Fruit fly (Drosophila melanogaster) whole organism, embryonic: ENCODE measurements around the gene CG6972.

Experiments
- Ada2b ChIP-seq: fragments of 200-800 bp; sonication (Bioruptor generic); IDR thresholded peaks from 2 replicates; pipeline ENCODE4 v1.3.6; 2022; ENCODE audit warnings: missing biosample characterization, missing genetic modification characterization
- B-H2 ChIP-seq: fragments of 200-800 bp; sonication (Bioruptor generic); optimal IDR thresholded peaks from 2 replicates; lab custom pipeline; 2018; ENCODE audit warnings: missing biosample characterization, mild to moderate bottlenecking, missing genetic modification characterization
- BEAF-32 ChIP-seq: fragments of 200-800 bp; sonication (Bioruptor generic); optimal IDR thresholded peaks from 3 replicates; lab custom pipeline; 2017; ENCODE audit warnings: missing biosample characterization, missing genetic modification characterization, mild to moderate bottlenecking, moderate library complexity, missing genetic modification reagents
- Bteb2 ChIP-seq: fragments of 200-800 bp; sonication (Bioruptor generic); optimal IDR thresholded peaks from 2 replicates; lab custom pipeline; 2016; ENCODE audit warnings: missing biosample characterization, missing genetic modification characterization
- C15 ChIP-seq: fragments of 200-800 bp; sonication (Bioruptor generic); IDR thresholded peaks from 3 replicates; pipeline ENCODE4 v1.3.6; 2022; ENCODE audit warnings: missing biosample characterization, missing genetic modification characterization
- CG10462 ChIP-seq: fragments of 200-800 bp; sonication (Bioruptor generic); optimal IDR thresholded peaks from 2 replicates; lab custom pipeline; 2016; ENCODE audit warnings: missing biosample characterization, missing genetic modification characterization
- CG11456 ChIP-seq: fragments of 200-800 bp; sonication (Bioruptor generic); IDR thresholded peaks from 3 replicates; pipeline ENCODE4 v1.3.6; 2022; ENCODE audit warnings: missing biosample characterization, missing genetic modification characterization
- CG12299 ChIP-seq: fragments of 200-800 bp; sonication (Bioruptor generic); optimal IDR thresholded peaks from 2 replicates; lab custom pipeline; 2018; ENCODE audit warnings: missing biosample characterization, mild to moderate bottlenecking, missing genetic modification characterization
- CG13296 ChIP-seq: fragments of 200-800 bp; sonication (Bioruptor generic); optimal IDR thresholded peaks from 3 replicates; lab custom pipeline; 2018; ENCODE audit warnings: missing biosample characterization, mild to moderate bottlenecking, missing genetic modification characterization
- CG13775 ChIP-seq: fragments of 200-800 bp; sonication (Bioruptor generic); optimal IDR thresholded peaks from 3 replicates; lab custom pipeline; 2017; ENCODE audit warnings: missing biosample characterization, mild to moderate bottlenecking, missing genetic modification characterization
- CG15011 ChIP-seq: fragments of 200-800 bp; sonication (Bioruptor generic); optimal IDR thresholded peaks from 3 replicates; lab custom pipeline; 2018; ENCODE audit warnings: missing biosample characterization, mild to moderate bottlenecking, missing genetic modification characterization
- CG15073 ChIP-seq: fragments of 200-800 bp; sonication (Bioruptor generic); optimal IDR thresholded peaks from 2 replicates; lab custom pipeline; 2016; ENCODE audit warnings: missing biosample characterization, missing genetic modification characterization
- CG1603 ChIP-seq: fragments of 200-800 bp; sonication (Bioruptor generic); optimal IDR thresholded peaks from 2 replicates; lab custom pipeline; 2019; ENCODE audit warnings: missing biosample characterization, mild to moderate bottlenecking, missing genetic modification characterization, moderate library complexity
- CG17829 ChIP-seq: fragments of 200-800 bp; optimal IDR thresholded peaks from 2 replicates; lab custom pipeline; 2019; ENCODE audit warnings: missing biosample characterization, mild to moderate bottlenecking, missing genetic modification characterization, moderate library complexity
- CG17912 ChIP-seq: fragments of 200-800 bp; sonication (Bioruptor generic); optimal IDR thresholded peaks from 2 replicates; lab custom pipeline; 2018; ENCODE audit warnings: missing biosample characterization, mild to moderate bottlenecking, missing genetic modification characterization
- CG1792 ChIP-seq: fragments of 200-800 bp; sonication (Bioruptor generic); optimal IDR thresholded peaks from 2 replicates; lab custom pipeline; 2016; ENCODE audit warnings: missing biosample characterization, missing genetic modification characterization
- CG2202 ChIP-seq: fragments of 200-800 bp; sonication (Bioruptor generic); optimal IDR thresholded peaks from 2 replicates; lab custom pipeline; 2018; ENCODE audit warnings: missing biosample characterization, mild to moderate bottlenecking, missing genetic modification characterization
- CG3065 ChIP-seq: fragments of 200-800 bp; sonication (Bioruptor generic); optimal IDR thresholded peaks from 2 replicates; lab custom pipeline; 2016; ENCODE audit warnings: missing biosample characterization, missing genetic modification characterization
- CG34376 ChIP-seq: fragments of 200-800 bp; sonication (Bioruptor generic); optimal IDR thresholded peaks from 2 replicates; lab custom pipeline; 2018; ENCODE audit warnings: missing biosample characterization, mild to moderate bottlenecking, missing genetic modification characterization
- CG34422 ChIP-seq: fragments of 200-800 bp; sonication (Bioruptor generic); IDR thresholded peaks from 3 replicates; pipeline ENCODE4 v1.3.6; 2022; ENCODE audit warnings: missing biosample characterization, missing genetic modification characterization
- CG43689 ChIP-seq: fragments of 200-800 bp; sonication (Bioruptor generic); IDR thresholded peaks from 2 replicates; pipeline ENCODE4 v1.3.6; 2022; ENCODE audit warnings: missing biosample characterization, missing genetic modification characterization
- CG6689 ChIP-seq: fragments of 200-800 bp; sonication (Bioruptor generic); IDR thresholded peaks from 2 replicates; pipeline ENCODE4 v1.3.6; 2022; ENCODE audit warnings: missing biosample characterization, missing genetic modification characterization
- CG7556 ChIP-seq: fragments of 200-800 bp; sonication (Bioruptor generic); optimal IDR thresholded peaks from 2 replicates; lab custom pipeline; 2017; ENCODE audit warnings: missing biosample characterization, mild to moderate bottlenecking, missing genetic modification characterization
- CG7745 ChIP-seq: fragments of 200-800 bp; sonication (Bioruptor generic); optimal IDR thresholded peaks from 2 replicates; lab custom pipeline; 2018; ENCODE audit warnings: missing biosample characterization, mild to moderate bottlenecking, missing genetic modification characterization, moderate library complexity
- CG8924 ChIP-seq: fragments of 200-800 bp; optimal IDR thresholded peaks from 3 replicates; lab custom pipeline; 2019; ENCODE audit warnings: missing biosample characterization, mild to moderate bottlenecking, missing genetic modification characterization, moderate library complexity
- Dip3 ChIP-seq: fragments of 200-800 bp; sonication (Bioruptor generic); optimal IDR thresholded peaks from 3 replicates; lab custom pipeline; 2016; ENCODE audit warnings: missing biosample characterization, missing genetic modification characterization
- Doc2 ChIP-seq: fragments of 200-800 bp; sonication (Bioruptor generic); IDR thresholded peaks from 2 replicates; pipeline ENCODE4 v1.3.6; 2022; ENCODE audit warnings: missing biosample characterization, missing genetic modification characterization
- HHEX ChIP-seq: fragments of 200-800 bp; sonication (Bioruptor generic); optimal IDR thresholded peaks from 3 replicates; lab custom pipeline; 2017; ENCODE audit warnings: missing biosample characterization, mild to moderate bottlenecking, missing genetic modification characterization, missing genetic modification reagents
- HmgD ChIP-seq: fragments of 200-800 bp; sonication (Bioruptor generic); optimal IDR thresholded peaks from 3 replicates; lab custom pipeline; 2016; ENCODE audit warnings: missing biosample characterization, missing genetic modification characterization
- Hmr ChIP-seq: fragments of 200-800 bp; sonication (Bioruptor generic); optimal IDR thresholded peaks from 3 replicates; lab custom pipeline; 2017; ENCODE audit warnings: mild to moderate bottlenecking, missing biosample characterization, missing genetic modification reagents, missing genetic modification characterization
- Hr3 ChIP-seq: fragments of 200-800 bp; sonication (Bioruptor generic); optimal IDR thresholded peaks from 3 replicates; lab custom pipeline; 2016; ENCODE audit warnings: missing biosample characterization, missing genetic modification characterization
- Hr51 ChIP-seq, 2 experiments: fragments of 200-800 bp; sonication (Bioruptor generic); optimal IDR thresholded peaks; 2 replicates in 1 of 2; 3 replicates in 1 of 2; lab custom pipeline; 2016 to 2018; ENCODE audit warnings: missing biosample characterization in 2 of 2, missing genetic modification characterization in 2 of 2, mild to moderate bottlenecking in 1 of 2, moderate library complexity in 1 of 2
- Hsf ChIP-seq: fragments of 200-800 bp; sonication (Bioruptor generic); optimal IDR thresholded peaks from 3 replicates; lab custom pipeline; 2016; ENCODE audit warnings: missing biosample characterization, missing genetic modification characterization
- MBD-R2 ChIP-seq: fragments of 200-800 bp; sonication (Bioruptor generic); IDR thresholded peaks from 2 replicates; pipeline ENCODE4 v1.3.6; 2022; ENCODE audit warnings: missing biosample characterization, missing genetic modification characterization
- Optix ChIP-seq: fragments of 200-800 bp; sonication (Bioruptor generic); IDR thresholded peaks from 3 replicates; pipeline ENCODE4 v1.3.6; 2022; ENCODE audit warnings: missing biosample characterization, missing genetic modification characterization
- Ptx1 ChIP-seq: fragments of 200-800 bp; sonication (Bioruptor generic); IDR thresholded peaks from 2 replicates; pipeline ENCODE4 v1.3.6; 2022; ENCODE audit warnings: missing biosample characterization, missing genetic modification characterization
- Taf1 ChIP-seq: fragments of 200-800 bp; sonication (Bioruptor generic); IDR thresholded peaks from 2 replicates; pipeline ENCODE4 v1.3.6; 2022; ENCODE audit warnings: missing biosample characterization, missing genetic modification characterization
- ato ChIP-seq: fragments of 200-800 bp; sonication (Bioruptor generic); IDR thresholded peaks from 2 replicates; pipeline ENCODE4 v1.3.6; 2022; ENCODE audit warnings: missing biosample characterization, missing genetic modification characterization; ENCODE audit not compliant: partially characterized antibody
- corto ChIP-seq: fragments of 200-800 bp; sonication (Bioruptor generic); optimal IDR thresholded peaks from 2 replicates; lab custom pipeline; 2016; ENCODE audit warnings: missing biosample characterization, mild to moderate bottlenecking, missing genetic modification characterization, moderate library complexity
- crc ChIP-seq: fragments of 200-800 bp; sonication (Bioruptor generic); optimal IDR thresholded peaks from 2 replicates; lab custom pipeline; 2016; ENCODE audit warnings: missing biosample characterization, missing genetic modification characterization
- dm ChIP-seq: fragments of 200-800 bp; sonication (Bioruptor generic); optimal IDR thresholded peaks from 3 replicates; lab custom pipeline; 2016; ENCODE audit warnings: missing biosample characterization, missing genetic modification characterization
- fd3F ChIP-seq: fragments of 200-800 bp; sonication (Bioruptor generic); optimal IDR thresholded peaks from 2 replicates; lab custom pipeline; 2018; ENCODE audit warnings: missing biosample characterization, mild to moderate bottlenecking, missing genetic modification characterization, moderate library complexity
- gsb ChIP-seq: fragments of 200-800 bp; sonication (Bioruptor generic); IDR thresholded peaks from 2 replicates; pipeline ENCODE4 v1.3.6; 2022; ENCODE audit warnings: missing biosample characterization, missing genetic modification characterization
- hb ChIP-seq: fragments of 200-800 bp; sonication (Bioruptor generic); IDR thresholded peaks from 3 replicates; pipeline ENCODE4 v1.3.6; 2022; ENCODE audit warnings: missing biosample characterization, missing genetic modification characterization; ENCODE audit not compliant: partially characterized antibody
- otp ChIP-seq: fragments of 200-800 bp; sonication (Bioruptor generic); IDR thresholded peaks from 3 replicates; pipeline ENCODE4, ENCODE4 v1.3.6; 2022; ENCODE audit warnings: missing biosample characterization, missing genetic modification characterization
- prd ChIP-seq, 3 experiments: fragments of >200 bp in 2 of 3; fragments of 200-800 bp in 1 of 3; sonication (Bioruptor generic) in 1 of 3; optimal IDR thresholded peaks in 2 of 3; IDR thresholded peaks in 1 of 3; 2 replicates in 2 of 3; 3 replicates in 1 of 3; pipeline versions ENCODE4 v1.3.6 to Lab custom; 2017 to 2022; ENCODE audit warnings: missing biosample characterization in 1 of 3, missing genetic modification characterization in 1 of 3
- row ChIP-seq: fragments of 200-800 bp; sonication (Bioruptor generic); IDR thresholded peaks from 3 replicates; pipeline ENCODE4 v1.3.6; 2022; ENCODE audit warnings: missing biosample characterization, missing genetic modification characterization
- sc ChIP-seq, 3 experiments: fragments of >200 bp in 2 of 3; fragments of 200-800 bp in 1 of 3; sonication (Bioruptor generic) in 1 of 3; optimal IDR thresholded peaks; 2 replicates in 2 of 3; 3 replicates in 1 of 3; lab custom pipeline; 2017; ENCODE audit warnings: mild to moderate bottlenecking in 1 of 3, missing biosample characterization in 1 of 3, missing genetic modification characterization in 1 of 3, missing genetic modification reagents in 1 of 3
- shn ChIP-seq: fragments of 200-800 bp; sonication (Bioruptor generic); optimal IDR thresholded peaks from 3 replicates; lab custom pipeline; 2016; ENCODE audit warnings: missing biosample characterization, missing genetic modification characterization
- tin ChIP-seq: fragments of 200-800 bp; sonication (Bioruptor generic); optimal IDR thresholded peaks from 3 replicates; lab custom pipeline; 2016; ENCODE audit warnings: missing biosample characterization, missing genetic modification characterization

CG6972 gene

dm6 chr3R:22747423-22748090, 45.8 kb downstream of the CG6972 start, which contains the start of gene CG17141 (continued):
- TF ChIP-seq sc (optimal IDR thresholded peaks at IDR 0.05; lab: Kevin White, UChicago) (no peak), sc (GFP tag; optimal IDR thresholded peaks at IDR 0.05; lab: Kevin White, UChicago) (no peak), tin (no peak), CG3065 (GFP tag; lab: Kevin White, UChicago) (no peak), hb (GFP tag; lab: Robert Waterston, UW) (no peak; the same call in 2 of the 3 replicates), CG8924 (tag; lab: Kevin White, UChicago) (no peak), crc (GFP tag; lab: Kevin White, UChicago) (no peak), CG2202 (tag; lab: Kevin White, UChicago) (no peak), CG6689 (GFP tag; lab: Robert Waterston, UW) (no peak), CG43689 (GFP tag; lab: Robert Waterston, UW) (no peak), CG17829 (tag; lab: Kevin White, UChicago) (peak; percentile 6), row (peak; percentile 12; the same call in 1 of the 3 replicates), otp (GFP tag; lab: Robert Waterston, UW) (no peak), Ptx1 (no peak), prd (optimal IDR thresholded peaks at IDR 0.05; lab: Kevin White, UChicago) (no peak), prd (GFP tag; IDR thresholded peaks at IDR 0.05; lab: Robert Waterston, UW) (no peak), Ada2b (GFP tag; lab: Robert Waterston, UW) (no peak), Dip3 (GFP tag; lab: Kevin White, UChicago) (no peak), CG10462 (GFP tag; lab: Kevin White, UChicago) (no peak), Hr3 (no peak), Doc2 (no peak), CG34376 (GFP tag; lab: Kevin White, UChicago) (no peak), HHEX (GFP tag; lab: Kevin White, UChicago) (no peak), CG7556 (GFP tag; lab: Kevin White, UChicago) (no peak), CG1603 (peak; percentile 57), MBD-R2 (GFP tag; lab: Robert Waterston, UW) (peak; percentile 97), CG17912 (no peak), CG15073 (GFP tag; lab: Kevin White, UChicago) (no peak), C15 (GFP tag; lab: Robert Waterston, UW) (no peak), CG11456 (GFP tag; lab: Robert Waterston, UW) (no peak), gsb (GFP tag; lab: Robert Waterston, UW) (no peak), Taf1 (GFP tag; lab: Robert Waterston, UW) (no peak), B-H2 (GFP tag; lab: Kevin White, UChicago) (no peak), Hmr (GFP tag; lab: Kevin White, UChicago) (no peak), HmgD (GFP tag; lab: Kevin White, UChicago) (no peak), CG13775 (GFP tag; lab: Kevin White, UChicago) (no peak), CG1792 (no peak), BEAF-32 (GFP tag; lab: Kevin White, UChicago) (peak; percentile 39), shn (GFP tag; lab: Kevin White, UChicago) (no peak), CG15011 (no peak), corto (GFP tag; lab: Kevin White, UChicago) (no peak), CG13296 (GFP tag; lab: Kevin White, UChicago) (no peak), Bteb2 (no peak), Hr51 (GFP tag; optimal IDR thresholded peaks at IDR 0.05; lab: Kevin White, UChicago) (no peak), Optix (GFP tag; lab: Robert Waterston, UW) (no peak), Hsf (GFP tag; lab: Kevin White, UChicago) (no peak), ato (GFP tag; lab: Robert Waterston, UW) (peak; percentile 61), dm (GFP tag; lab: Kevin White, UChicago) (no peak), CG34422 (GFP tag; lab: Robert Waterston, UW) (peak; percentile 28; the same call in 1 of the 3 replicates), fd3F (no peak), CG7745 (tag; lab: Kevin White, UChicago) (no peak), CG12299 (no peak)
